Worm (Caenorhabditis elegans) whole organism, L4 larva: Measurements from ENCODE around the gene ttr-30.

Experiments
- D1046.2 ChIP-seq: fragments of 200-800 bp; sonication (Bioruptor generic); IDR thresholded peaks from 2 replicates; pipeline ENCODE4 v1.3.6; 2022; ENCODE audit warnings: missing genetic modification characterization, missing compliant biosample characterization
- F10B5.3 ChIP-seq: sonication (generic microtip); optimal IDR thresholded peaks from 2 replicates; lab custom pipeline; 2016; ENCODE audit warnings: mild to moderate bottlenecking, missing genetic modification characterization, missing compliant biosample characterization
- F37D6.2 ChIP-seq: sonication (generic microtip); optimal IDR thresholded peaks from 2 replicates; lab custom pipeline; 2016; ENCODE audit warnings: mild to moderate bottlenecking, missing genetic modification characterization, missing compliant biosample characterization
- F44E2.7 ChIP-seq: fragments of 200-800 bp; sonication (Bioruptor generic); IDR thresholded peaks from 2 replicates; pipeline ENCODE4 v2.1.2; 2022; ENCODE audit warnings: missing genetic modification characterization, missing compliant biosample characterization
- F49E8.2 ChIP-seq: sonication (generic microtip); optimal IDR thresholded peaks from 2 replicates; lab custom pipeline; 2016; ENCODE audit warnings: missing compliant biosample characterization, mild to moderate bottlenecking, missing genetic modification characterization, borderline replicate concordance
- T20F7.1 ChIP-seq: fragments of 200-800 bp; sonication (Bioruptor generic); optimal IDR thresholded peaks from 2 replicates; lab custom pipeline; 2018; ENCODE audit warnings: mild to moderate bottlenecking, missing genetic modification characterization, missing compliant biosample characterization
- Y105C5A.15 ChIP-seq: fragments of 200-800 bp; sonication (Bioruptor generic); IDR thresholded peaks from 2 replicates; pipeline ENCODE4 v1.3.6; 2022; ENCODE audit warnings: missing genetic modification characterization, missing compliant biosample characterization
- Y75B8A.6 ChIP-seq: fragments of 200-800 bp; sonication (Bioruptor generic); IDR thresholded peaks from 2 replicates; pipeline ENCODE4 v1.3.6; 2022; ENCODE audit warnings: missing genetic modification reagents, missing genetic modification characterization, missing compliant biosample characterization
- ZK546.5 ChIP-seq, 2 experiments: sonication (generic microtip); optimal IDR thresholded peaks; 2 replicates each; lab custom pipeline; 2017; ENCODE audit warnings: missing biosample characterization in 2 of 2, missing genetic modification characterization in 2 of 2
- aly-2 ChIP-seq: sonication (generic microtip); optimal IDR thresholded peaks from 2 replicates; lab custom pipeline; 2018; ENCODE audit warnings: missing biosample characterization, missing genetic modification characterization
- ama-1 ChIP-seq: fragments of 150-350 bp; optimal IDR thresholded peaks from 2 replicates; lab custom pipeline; 2014; ENCODE audit warnings: inconsistent platforms, mixed read lengths
- arid-1 ChIP-seq: fragments of 200-800 bp; sonication (Bioruptor generic); conservative IDR thresholded peaks from 2 replicates; pipeline ENCODE4 v1.3.6; 2022; ENCODE audit warnings: missing genetic modification reagents, missing genetic modification characterization, missing compliant biosample characterization
- ceh-32 ChIP-seq: sonication (generic microtip); optimal IDR thresholded peaks from 2 replicates; lab custom pipeline; 2016; ENCODE audit warnings: mild to moderate bottlenecking, missing genetic modification characterization, missing compliant biosample characterization; ENCODE audit not compliant: poor library complexity
- ceh-44 ChIP-seq: fragments of 200-800 bp; sonication (Bioruptor generic); IDR thresholded peaks from 2 replicates; pipeline ENCODE4 v1.3.6; 2022; ENCODE audit warnings: missing genetic modification reagents, missing genetic modification characterization, missing compliant biosample characterization
- ceh-82 ChIP-seq: sonication (generic microtip); optimal IDR thresholded peaks from 2 replicates; lab custom pipeline; 2017; ENCODE audit warnings: missing biosample characterization, missing genetic modification characterization
- ces-1 ChIP-seq: fragments of 150-350 bp; sonication (generic microtip); optimal IDR thresholded peaks from 4 replicates; lab custom pipeline; 2014; ENCODE audit warnings: missing biosample characterization, missing genetic modification reagents, missing genetic modification characterization
- cey-2 ChIP-seq: sonication (generic microtip); optimal IDR thresholded peaks from 3 replicates; lab custom pipeline; 2017; ENCODE audit warnings: missing genetic modification characterization, mild to moderate bottlenecking, missing compliant biosample characterization, antibody characterized with exemption, borderline replicate concordance; ENCODE audit not compliant: insufficient read depth
- ctbp-1 ChIP-seq: fragments of 200-800 bp; sonication (Bioruptor generic); IDR thresholded peaks from 2 replicates; pipeline ENCODE4 v1.3.6; 2022; ENCODE audit warnings: missing genetic modification reagents, missing genetic modification characterization, missing compliant biosample characterization
- daf-16 ChIP-seq, 3 experiments: sonication (generic microtip); optimal IDR thresholded peaks; 2 replicates each; lab custom pipeline; 2016 to 2017; ENCODE audit warnings: missing genetic modification characterization in 3 of 3, missing genetic modification reagents in 3 of 3, mild to moderate bottlenecking in 2 of 3, missing compliant biosample characterization in 2 of 3, missing biosample characterization in 1 of 3, moderate library complexity in 1 of 3
- daf-19 ChIP-seq: fragments of 200-800 bp; sonication (Bioruptor generic); conservative IDR thresholded peaks from 2 replicates; pipeline ENCODE4 v1.3.6; 2022; ENCODE audit warnings: missing genetic modification characterization, missing compliant biosample characterization
- daf-8 ChIP-seq: fragments of 200-800 bp; sonication (Bioruptor generic); IDR thresholded peaks from 2 replicates; pipeline ENCODE4 v1.3.6; 2022; ENCODE audit warnings: missing genetic modification characterization, missing compliant biosample characterization
- dpl-1 ChIP-seq: fragments of 150-350 bp; optimal IDR thresholded peaks from 2 replicates; lab custom pipeline; 2014; ENCODE audit warnings: missing biosample characterization, missing genetic modification reagents, missing genetic modification characterization
- dve-1 ChIP-seq: sonication (generic microtip); optimal IDR thresholded peaks from 2 replicates; lab custom pipeline; 2017; ENCODE audit warnings: antibody characterized with exemption, mild to moderate bottlenecking, missing genetic modification characterization, missing compliant biosample characterization; ENCODE audit not compliant: insufficient read depth
- gei-8 ChIP-seq: fragments of 200-800 bp; sonication (Bioruptor generic); optimal IDR thresholded peaks from 2 replicates; lab custom pipeline; 2018; ENCODE audit warnings: mild to moderate bottlenecking, missing genetic modification characterization, missing compliant biosample characterization
- hif-1 ChIP-seq, 2 experiments: sonication (generic microtip); optimal IDR thresholded peaks; 2 replicates each; lab custom pipeline; 2016 to 2017; ENCODE audit warnings: missing compliant biosample characterization in 2 of 2, missing genetic modification characterization in 2 of 2, missing genetic modification reagents in 2 of 2, missing genotype in 2 of 2, mild to moderate bottlenecking in 1 of 2
- hlh-11 ChIP-seq: fragments of 200-800 bp; sonication (Bioruptor generic); optimal IDR thresholded peaks from 2 replicates; lab custom pipeline; 2018; ENCODE audit warnings: mild to moderate bottlenecking, missing genetic modification characterization, missing compliant biosample characterization
- hlh-30 ChIP-seq: sonication (generic microtip); optimal IDR thresholded peaks from 2 replicates; lab custom pipeline; 2017; ENCODE audit warnings: antibody characterized with exemption, mild to moderate bottlenecking, missing genetic modification characterization, missing compliant biosample characterization; ENCODE audit not compliant: insufficient read depth
- lim-7 ChIP-seq: fragments of 200-800 bp; sonication (Bioruptor generic); IDR thresholded peaks from 2 replicates; pipeline ENCODE4 v1.3.6; 2022; ENCODE audit warnings: missing genetic modification characterization, missing compliant biosample characterization
- lin-13 ChIP-seq: fragments of 150-350 bp; optimal IDR thresholded peaks from 2 replicates; lab custom pipeline; 2014; ENCODE audit warnings: missing biosample characterization, missing genetic modification reagents, missing genetic modification characterization
- lin-38 ChIP-seq: fragments of 200-800 bp; sonication (Bioruptor generic); IDR thresholded peaks from 2 replicates; pipeline ENCODE4 v1.3.6; 2022; ENCODE audit warnings: missing genetic modification reagents, missing genetic modification characterization, missing compliant biosample characterization
- lir-3 ChIP-seq: sonication (generic microtip); optimal IDR thresholded peaks from 2 replicates; lab custom pipeline; 2016; ENCODE audit warnings: mild to moderate bottlenecking, missing genetic modification characterization, missing compliant biosample characterization
- madf-5 ChIP-seq, 2 experiments: fragments of 200-800 bp; sonication (Bioruptor generic); IDR thresholded peaks; 2 replicates each; pipeline ENCODE4 v1.3.6; 2022; ENCODE audit warnings: missing compliant biosample characterization in 2 of 2, missing genetic modification characterization in 2 of 2
- madf-9 ChIP-seq: fragments of 200-800 bp; sonication (Bioruptor generic); conservative IDR thresholded peaks from 2 replicates; pipeline ENCODE4 v1.3.6; 2022; ENCODE audit warnings: missing genetic modification reagents, missing genetic modification characterization, missing compliant biosample characterization
- mep-1 ChIP-seq: fragments of 150-350 bp; sonication (generic microtip); optimal IDR thresholded peaks from 3 replicates; lab custom pipeline; 2014; ENCODE audit warnings: missing biosample characterization, missing genetic modification characterization
- mes-2 ChIP-seq: sonication (generic microtip); optimal IDR thresholded peaks from 2 replicates; lab custom pipeline; 2016; ENCODE audit warnings: missing genotype, mild to moderate bottlenecking, missing genetic modification characterization, missing compliant biosample characterization; ENCODE audit not compliant: poor library complexity, severe bottlenecking
- mxl-2 ChIP-seq: fragments of 200-800 bp; sonication (Bioruptor generic); conservative IDR thresholded peaks from 2 replicates; pipeline ENCODE4 v1.3.6; 2022; ENCODE audit warnings: missing genetic modification reagents, missing genetic modification characterization, missing compliant biosample characterization
- nhr-10 ChIP-seq: fragments of 150-350 bp; optimal IDR thresholded peaks from 2 replicates; lab custom pipeline; 2014; ENCODE audit warnings: missing biosample characterization, missing genetic modification characterization
- nhr-25 ChIP-seq: sonication (generic microtip); optimal IDR thresholded peaks from 2 replicates; lab custom pipeline; 2017; ENCODE audit warnings: missing genetic modification characterization, mild to moderate bottlenecking, missing compliant biosample characterization, antibody characterized with exemption, moderate library complexity, borderline replicate concordance; ENCODE audit not compliant: insufficient read depth
- nhr-28 ChIP-seq: fragments of 150-350 bp; optimal IDR thresholded peaks from 2 replicates; lab custom pipeline; 2014; ENCODE audit warnings: missing biosample characterization, missing genetic modification characterization
- nhr-41 ChIP-seq: fragments of 200-800 bp; sonication (Bioruptor generic); IDR thresholded peaks from 2 replicates; pipeline ENCODE4 v1.3.6; 2022; ENCODE audit warnings: missing genetic modification reagents, missing genetic modification characterization, missing compliant biosample characterization
- nhr-42 ChIP-seq: fragments of 200-800 bp; sonication (Bioruptor generic); IDR thresholded peaks from 2 replicates; pipeline ENCODE4 v1.3.6; 2022; ENCODE audit warnings: missing genetic modification characterization, missing compliant biosample characterization
- nhr-6 ChIP-seq: fragments of 150-350 bp; optimal IDR thresholded peaks from 2 replicates; lab custom pipeline; 2014; ENCODE audit warnings: missing biosample characterization, missing genetic modification characterization
- pha-4 ChIP-seq, 2 experiments: fragments of 150-350 bp in 1 of 2; fragments of 200-800 bp in 1 of 2; sonication (Bioruptor generic) in 1 of 2; IDR thresholded peaks in 1 of 2; optimal IDR thresholded peaks in 1 of 2; 2 replicates each; pipeline versions ENCODE4 v1.3.6 to Lab custom; 2014 to 2022; ENCODE audit warnings: missing genetic modification characterization in 2 of 2, missing genetic modification reagents in 2 of 2, missing biosample characterization in 1 of 2, missing compliant biosample characterization in 1 of 2
- saeg-2 ChIP-seq: fragments of 200-800 bp; sonication (Bioruptor generic); IDR thresholded peaks from 2 replicates; pipeline ENCODE4 v1.3.6; 2022; ENCODE audit warnings: missing genetic modification reagents, missing genetic modification characterization, missing compliant biosample characterization
- tra-1 ChIP-seq: fragments of 200-800 bp; sonication (Bioruptor generic); IDR thresholded peaks from 2 replicates; pipeline ENCODE4 v1.3.6; 2022; ENCODE audit warnings: missing genetic modification reagents, missing genetic modification characterization, missing compliant biosample characterization
- vab-7 ChIP-seq: fragments of 200-800 bp; sonication (Bioruptor generic); IDR thresholded peaks from 2 replicates; pipeline ENCODE4 v1.3.6; 2022; ENCODE audit warnings: missing genetic modification reagents, missing genetic modification characterization, missing compliant biosample characterization
- zag-1 ChIP-seq: fragments of 150-350 bp; optimal IDR thresholded peaks from 2 replicates; lab custom pipeline; 2014; ENCODE audit warnings: missing biosample characterization, missing genetic modification characterization

Gene ttr-30

ce11 chrX:7323604-7324003, 7.1 kb upstream of the ttr-30 start:
- peak; percentile 82; the same call in 1 of the 2 replicates for TF ChIP-seq Y105C5A.15 (GFP tag; lab: Robert Waterston, UW)
- TF ChIP-seq T20F7.1, result peak; percentile 28
- peak; percentile 69 for TF ChIP-seq lin-38 (GFP tag; lab: Robert Waterston, UW)
- TF ChIP-seq D1046.2 (GFP tag; lab: Robert Waterston, UW), result peak; percentile 64; the same call in 1 of the 2 replicates
- TF ChIP-seq mxl-2, result peak; percentile 61; the same call in 1 of the 2 replicates
- peak; percentile 59 for TF ChIP-seq vab-7
- TF ChIP-seq mes-2 (tag; lab: Kevin White, UChicago), result peak; percentile 42
- TF ChIP-seq ZK546.5 (tag; optimal IDR thresholded peaks at IDR 0.05; lab: Kevin White, UChicago), result no peak
- TF ChIP-seq ceh-44, result 0 out of 2 replicates have a peak, but pooled peaks have one; percentile 35
- peak; percentile 46 for TF ChIP-seq nhr-6
- no peak for TF ChIP-seq dpl-1 (GFP tag; lab: Kevin White, UChicago)
- no peak for TF ChIP-seq nhr-25 (tag; lab: Kevin White, UChicago)
- peak in 1 of 2 experiments; percentile 13 for TF ChIP-seq hif-1 (tag; optimal IDR thresholded peaks at IDR 0.05; lab: Kevin White, UChicago)
- TF ChIP-seq daf-19, result peak; percentile 87
- peak; percentile 62 for TF ChIP-seq ctbp-1
- TF ChIP-seq daf-8 (GFP tag; lab: Robert Waterston, UW), result peak; percentile 81; the same call in 1 of the 2 replicates
- TF ChIP-seq gei-8, result peak; percentile 25
- no peak for TF ChIP-seq F44E2.7 (GFP tag; lab: Robert Waterston, UW)
- TF ChIP-seq zag-1 (tag; lab: Kevin White, UChicago), result no peak
- no peak for TF ChIP-seq cey-2 (tag; lab: Kevin White, UChicago)
- TF ChIP-seq tra-1 (GFP tag; lab: Robert Waterston, UW), result 0 out of 2 replicates have a peak, but pooled peaks have one; percentile 51
- peak; percentile 22 for TF ChIP-seq lin-13 (GFP tag; lab: Kevin White, UChicago)
- peak; percentile 54 for TF ChIP-seq mep-1 (tag; lab: Kevin White, UChicago)
- peak; percentile 47 for TF ChIP-seq F49E8.2 (tag; lab: Kevin White, UChicago)
- TF ChIP-seq madf-5 (GFP tag; IDR thresholded peaks at IDR 0.05; lab: Robert Waterston, UW), result 0 out of 4 replicates have a peak, but pooled peaks have one; percentile 51 to 67
- 0 out of 2 replicates have a peak, but pooled peaks have one; percentile 58 for TF ChIP-seq Y75B8A.6
- no peak for TF ChIP-seq ces-1
- peak; percentile 47; the same call in 1 of the 2 replicates for TF ChIP-seq madf-9 (GFP tag; lab: Robert Waterston, UW)
- TF ChIP-seq arid-1 (GFP tag; lab: Robert Waterston, UW), result peak; percentile 77
- TF ChIP-seq daf-16 (GFP tag; optimal IDR thresholded peaks at IDR 0.05; lab: Kevin White, UChicago), result peak in 1 of 2 experiments; percentile 83
- peak; percentile 71 for TF ChIP-seq daf-16 (tag; optimal IDR thresholded peaks at IDR 0.05; lab: Kevin White, UChicago)
- TF ChIP-seq hlh-30 (tag; lab: Kevin White, UChicago), result peak; percentile 34
- TF ChIP-seq hlh-11 (tag; lab: Kevin White, UChicago), result peak; percentile 50
- peak; percentile 60; the same call in 1 of the 2 replicates for TF ChIP-seq nhr-42 (GFP tag; lab: Robert Waterston, UW)
- no peak for TF ChIP-seq ceh-32 (tag; lab: Kevin White, UChicago)
- peak; percentile 87; the same call in 1 of the 2 replicates for TF ChIP-seq pha-4 (GFP tag; IDR thresholded peaks at IDR 0.05; lab: Robert Waterston, UW)
- no peak for TF ChIP-seq pha-4 (tag; optimal IDR thresholded peaks at IDR 0.05; lab: Kevin White, UChicago)
- TF ChIP-seq nhr-10, result no peak
- TF ChIP-seq F37D6.2, result no peak
- 0 out of 2 replicates have a peak, but pooled peaks have one; percentile 27 for TF ChIP-seq saeg-2 (GFP tag; lab: Robert Waterston, UW)
- TF ChIP-seq dve-1 (tag; lab: Kevin White, UChicago), result peak; percentile 48
- peak; percentile 39; the same call in 1 of the 2 replicates for TF ChIP-seq nhr-41
- TF ChIP-seq ama-1 (lab: Kevin White, UChicago), result no peak
- TF ChIP-seq lir-3, result peak; percentile 57
- peak; percentile 3 for TF ChIP-seq F10B5.3 (tag; lab: Kevin White, UChicago)
- no peak for TF ChIP-seq aly-2 (tag; lab: Kevin White, UChicago)
- TF ChIP-seq nhr-28 (tag; lab: Kevin White, UChicago), result peak; percentile 5
- TF ChIP-seq ceh-82, result no peak
- TF ChIP-seq lim-7 (GFP tag; lab: Robert Waterston, UW), result peak; percentile 83
